Fruit fly (Drosophila melanogaster) whole organism, embryonic: Measurements from ENCODE around the gene CG16758.
A peak's percentile ranks its signal among the peaks of the same experiment; 100 is the strongest.

Experiments used
- Abd-B ChIP-seq: fragments of 200-800 bp; sonication (Bioruptor generic); optimal IDR thresholded peaks from 2 replicates; lab custom pipeline; 2018; ENCODE audit warnings: missing biosample characterization, mild to moderate bottlenecking, missing genetic modification characterization, moderate library complexity
- Antp ChIP-seq: fragments of 200-800 bp; sonication (Bioruptor generic); optimal IDR thresholded peaks from 3 replicates; lab custom pipeline; 2016; ENCODE audit warnings: missing biosample characterization, missing genetic modification characterization
- Atf6 ChIP-seq: fragments of 200-800 bp; sonication (Bioruptor generic); IDR thresholded peaks from 2 replicates; pipeline ENCODE4 v1.3.6; 2022; ENCODE audit warnings: missing biosample characterization, missing genetic modification characterization
- BEAF-32 ChIP-seq: fragments of 200-800 bp; sonication (Bioruptor generic); optimal IDR thresholded peaks from 3 replicates; lab custom pipeline; 2017; ENCODE audit warnings: missing biosample characterization, missing genetic modification characterization, mild to moderate bottlenecking, moderate library complexity, missing genetic modification reagents
- CG10565 ChIP-seq: fragments of 200-800 bp; sonication (Bioruptor generic); optimal IDR thresholded peaks from 3 replicates; lab custom pipeline; 2016; ENCODE audit warnings: missing biosample characterization, mild to moderate bottlenecking, missing genetic modification characterization
- CG11247 ChIP-seq: fragments of 200-800 bp; sonication (Bioruptor generic); IDR thresholded peaks from 2 replicates; pipeline ENCODE4 v1.3.6; 2022; ENCODE audit warnings: missing biosample characterization, missing genetic modification characterization
- CG12104 ChIP-seq: fragments of 200-800 bp; sonication (Bioruptor generic); optimal IDR thresholded peaks from 3 replicates; lab custom pipeline; 2016; ENCODE audit warnings: missing biosample characterization, missing genetic modification characterization
- CG12769 ChIP-seq: fragments of 200-800 bp; sonication (Bioruptor generic); optimal IDR thresholded peaks from 2 replicates; lab custom pipeline; 2019; ENCODE audit warnings: missing biosample characterization, mild to moderate bottlenecking, missing genetic modification characterization, moderate library complexity
- CG14965 ChIP-seq: fragments of 200-800 bp; sonication (Bioruptor generic); optimal IDR thresholded peaks from 2 replicates; lab custom pipeline; 2016; ENCODE audit warnings: missing biosample characterization, missing genetic modification characterization, borderline replicate concordance
- CG15601 ChIP-seq: fragments of 200-800 bp; sonication (Bioruptor generic); optimal IDR thresholded peaks from 3 replicates; lab custom pipeline; 2019; ENCODE audit warnings: missing biosample characterization, mild to moderate bottlenecking, missing genetic modification characterization, moderate library complexity
- CG1647 ChIP-seq: fragments of 200-800 bp; sonication (Bioruptor generic); optimal IDR thresholded peaks from 3 replicates; lab custom pipeline; 2016; ENCODE audit warnings: missing biosample characterization, missing genetic modification characterization
- CG16813 ChIP-seq: fragments of 200-800 bp; sonication (Bioruptor generic); IDR thresholded peaks from 3 replicates; pipeline ENCODE4 v1.3.6; 2022; ENCODE audit warnings: missing biosample characterization, missing genetic modification characterization; ENCODE audit not compliant: partially characterized antibody
- CG16815 ChIP-seq: fragments of 200-800 bp; sonication (Bioruptor generic); optimal IDR thresholded peaks from 3 replicates; lab custom pipeline; 2017; ENCODE audit warnings: missing biosample characterization, mild to moderate bottlenecking, missing genetic modification characterization
- CG16863 ChIP-seq: fragments of 200-800 bp; sonication (Bioruptor generic); optimal IDR thresholded peaks from 3 replicates; lab custom pipeline; 2016; ENCODE audit warnings: missing biosample characterization, missing genetic modification characterization
- CG30431 ChIP-seq: fragments of 200-800 bp; sonication (Bioruptor generic); optimal IDR thresholded peaks from 2 replicates; lab custom pipeline; 2017; ENCODE audit warnings: missing biosample characterization, missing genetic modification characterization
- CG32532 ChIP-seq: fragments of 200-800 bp; sonication (Bioruptor generic); IDR thresholded peaks from 2 replicates; pipeline ENCODE4 v1.3.6; 2022; ENCODE audit warnings: missing biosample characterization, missing genetic modification characterization
- CG32772 ChIP-seq: fragments of 200-800 bp; sonication (Bioruptor generic); IDR thresholded peaks from 2 replicates; pipeline ENCODE4 v1.3.6; 2022; ENCODE audit warnings: missing biosample characterization, missing genetic modification characterization
- CG3847 ChIP-seq: fragments of 200-800 bp; sonication (Bioruptor generic); IDR thresholded peaks from 2 replicates; pipeline ENCODE4 v1.3.6; 2022; ENCODE audit warnings: missing biosample characterization, missing genetic modification characterization
- CG4360 ChIP-seq: fragments of 200-800 bp; sonication (Bioruptor generic); IDR thresholded peaks from 2 replicates; pipeline ENCODE4 v1.3.6; 2022; ENCODE audit warnings: missing biosample characterization, missing genetic modification characterization
- CG4424 ChIP-seq: fragments of 200-800 bp; sonication (Bioruptor generic); optimal IDR thresholded peaks from 3 replicates; lab custom pipeline; 2016; ENCODE audit warnings: missing biosample characterization, missing genetic modification characterization
- CG4707 ChIP-seq: fragments of 200-800 bp; sonication (Bioruptor generic); optimal IDR thresholded peaks from 2 replicates; lab custom pipeline; 2018; ENCODE audit warnings: missing biosample characterization, mild to moderate bottlenecking, missing genetic modification characterization, moderate library complexity
- CG6175 ChIP-seq: fragments of 200-800 bp; sonication (Bioruptor generic); IDR thresholded peaks from 3 replicates; pipeline ENCODE4 v1.3.6; 2022; ENCODE audit warnings: missing biosample characterization, missing genetic modification characterization
- CG6765 ChIP-seq: fragments of 200-800 bp; sonication (Bioruptor generic); optimal IDR thresholded peaks from 3 replicates; lab custom pipeline; 2017; ENCODE audit warnings: missing biosample characterization, mild to moderate bottlenecking, missing genetic modification characterization
- Doc2 ChIP-seq: fragments of 200-800 bp; sonication (Bioruptor generic); IDR thresholded peaks from 2 replicates; pipeline ENCODE4 v1.3.6; 2022; ENCODE audit warnings: missing biosample characterization, missing genetic modification characterization
- Dref ChIP-seq: fragments of 200-800 bp; sonication (Bioruptor generic); IDR thresholded peaks from 2 replicates; pipeline ENCODE4 v1.3.6; 2022; ENCODE audit warnings: missing biosample characterization, missing genetic modification characterization
- Lpt ChIP-seq: fragments of >200 bp; optimal IDR thresholded peaks from 2 replicates; lab custom pipeline; 2018; ENCODE audit warnings: missing biosample characterization, missing genetic modification characterization
- MTF-1 ChIP-seq: fragments of 200-800 bp; sonication (Bioruptor generic); optimal IDR thresholded peaks from 2 replicates; lab custom pipeline; 2018; ENCODE audit warnings: missing biosample characterization, mild to moderate bottlenecking, missing genetic modification characterization, borderline replicate concordance
- Myb ChIP-seq: fragments of 200-800 bp; sonication (Bioruptor generic); optimal IDR thresholded peaks from 2 replicates; lab custom pipeline; 2016; ENCODE audit warnings: missing biosample characterization, missing genetic modification characterization
- Nf-YB ChIP-seq: fragments of 200-800 bp; sonication (Bioruptor generic); optimal IDR thresholded peaks from 3 replicates; lab custom pipeline; 2019; ENCODE audit warnings: missing biosample characterization, mild to moderate bottlenecking, missing genetic modification characterization, moderate library complexity
- NfI ChIP-seq: fragments of 200-800 bp; sonication (Bioruptor generic); optimal IDR thresholded peaks from 3 replicates; lab custom pipeline; 2018; ENCODE audit warnings: missing biosample characterization, mild to moderate bottlenecking, missing genetic modification characterization, moderate library complexity
- Sox102F ChIP-seq: fragments of 200-800 bp; sonication (Bioruptor generic); optimal IDR thresholded peaks from 2 replicates; lab custom pipeline; 2018; ENCODE audit warnings: missing biosample characterization, mild to moderate bottlenecking, missing genetic modification characterization, moderate library complexity
- Spps ChIP-seq: fragments of 200-800 bp; sonication (Bioruptor generic); optimal IDR thresholded peaks from 2 replicates; lab custom pipeline; 2018; ENCODE audit warnings: missing biosample characterization, mild to moderate bottlenecking, missing genetic modification characterization
- Trl ChIP-seq, 3 experiments: fragments of >200 bp in 2 of 3; fragments of 200-800 bp in 1 of 3; sonication (Bioruptor generic) in 1 of 3; optimal IDR thresholded peaks; 2 replicates in 1 of 3; 3 replicates in 2 of 3; lab custom pipeline; 2016 to 2017; ENCODE audit warnings: missing biosample characterization in 1 of 3, missing genetic modification characterization in 1 of 3
- az2 ChIP-seq: fragments of 200-800 bp; sonication (Bioruptor generic); optimal IDR thresholded peaks from 3 replicates; lab custom pipeline; 2016; ENCODE audit warnings: missing biosample characterization, missing genetic modification characterization
- croc ChIP-seq: fragments of 200-800 bp; sonication (Bioruptor generic); conservative IDR thresholded peaks from 3 replicates; pipeline ENCODE4 v1.3.6; 2022; ENCODE audit warnings: missing biosample characterization, missing genetic modification characterization
- dmrt11E ChIP-seq: fragments of 200-800 bp; sonication (Bioruptor generic); optimal IDR thresholded peaks from 3 replicates; lab custom pipeline; 2018; ENCODE audit warnings: missing biosample characterization, mild to moderate bottlenecking, missing genetic modification characterization, moderate library complexity
- gt ChIP-seq: fragments of 200-800 bp; sonication (Bioruptor generic); IDR thresholded peaks from 2 replicates; pipeline ENCODE4 v1.3.6; 2022; ENCODE audit warnings: missing biosample characterization, missing genetic modification characterization
- hkb ChIP-seq, 2 experiments: fragments of 200-800 bp in 1 of 2; fragments of >200 bp in 1 of 2; sonication (Bioruptor generic) in 1 of 2; IDR thresholded peaks in 1 of 2; optimal IDR thresholded peaks in 1 of 2; 2 replicates each; pipeline versions ENCODE4 v1.3.6 to Lab custom; 2017 to 2022; ENCODE audit warnings: missing biosample characterization in 1 of 2, missing genetic modification characterization in 1 of 2
- insv ChIP-seq, 2 experiments: fragments of 200-800 bp; sonication (Bioruptor generic); optimal IDR thresholded peaks; 3 replicates each; lab custom pipeline; 2016 to 2018; ENCODE audit warnings: missing biosample characterization in 2 of 2, missing genetic modification characterization in 2 of 2
- kah ChIP-seq: fragments of 200-800 bp; sonication (Bioruptor generic); optimal IDR thresholded peaks from 2 replicates; lab custom pipeline; 2018; ENCODE audit warnings: missing biosample characterization, mild to moderate bottlenecking, missing genetic modification characterization
- nerfin-1 ChIP-seq: fragments of 200-800 bp; sonication (Bioruptor generic); optimal IDR thresholded peaks from 3 replicates; lab custom pipeline; 2019; ENCODE audit warnings: missing biosample characterization, mild to moderate bottlenecking, missing genetic modification characterization, moderate library complexity
- pho ChIP-seq: fragments of 200-800 bp; sonication (Bioruptor generic); optimal IDR thresholded peaks from 2 replicates; lab custom pipeline; 2016; ENCODE audit warnings: missing biosample characterization, missing genetic modification characterization
- phol ChIP-seq: fragments of 200-800 bp; sonication (Bioruptor generic); optimal IDR thresholded peaks from 3 replicates; lab custom pipeline; 2018; ENCODE audit warnings: missing biosample characterization, mild to moderate bottlenecking, missing genetic modification characterization, moderate library complexity
- pita ChIP-seq: fragments of 200-800 bp; sonication (Bioruptor generic); optimal IDR thresholded peaks from 2 replicates; lab custom pipeline; 2017; ENCODE audit warnings: missing biosample characterization, mild to moderate bottlenecking, missing genetic modification characterization
- psq ChIP-seq: fragments of 200-800 bp; sonication (Bioruptor generic); optimal IDR thresholded peaks from 2 replicates; lab custom pipeline; 2017; ENCODE audit warnings: missing biosample characterization, missing genetic modification characterization
- so ChIP-seq: fragments of 200-800 bp; sonication (Bioruptor generic); IDR thresholded peaks from 3 replicates; pipeline ENCODE4 v1.3.6; 2022; ENCODE audit warnings: missing biosample characterization, missing genetic modification characterization
- tup ChIP-seq: fragments of 200-800 bp; sonication (Bioruptor generic); optimal IDR thresholded peaks from 2 replicates; lab custom pipeline; 2016; ENCODE audit warnings: missing biosample characterization, mild to moderate bottlenecking, missing genetic modification characterization, moderate library complexity
- vfl ChIP-seq: fragments of 200-800 bp; sonication (Bioruptor generic); optimal IDR thresholded peaks from 2 replicates; lab custom pipeline; 2016; ENCODE audit warnings: missing biosample characterization, missing genetic modification characterization
- zen ChIP-seq: fragments of 200-800 bp; sonication (Bioruptor generic); optimal IDR thresholded peaks from 3 replicates; lab custom pipeline; 2018; ENCODE audit warnings: missing biosample characterization, mild to moderate bottlenecking, missing genetic modification characterization, moderate library complexity

CG16758 gene

dm6 chr3L:2466411-2467015, 36.9 kb downstream of the CG16758 start (continued):
- TF ChIP-seq CG1647 (GFP tag; lab: Kevin White, UChicago) (no peak), CG4424 (no peak), CG12104 (GFP tag; lab: Kevin White, UChicago) (no peak), Atf6 (peak; percentile 36; the same call in 1 of the 2 replicates), insv (GFP tag; optimal IDR thresholded peaks at IDR 0.05; lab: Kevin White, UChicago) (peak in 1 of 2 experiments; percentile 78), az2 (no peak), tup (GFP tag; lab: Kevin White, UChicago) (no peak), zen (no peak), Spps (tag; lab: Kevin White, UChicago) (no peak), CG3847 (GFP tag; lab: Robert Waterston, UW) (peak; percentile 54), Nf-YB (GFP tag; lab: Kevin White, UChicago) (peak; percentile 47), Abd-B (GFP tag; lab: Kevin White, UChicago) (no peak), vfl (GFP tag; lab: Kevin White, UChicago) (peak; percentile 30), CG4360 (GFP tag; lab: Robert Waterston, UW) (peak; percentile 73), pho (GFP tag; lab: Kevin White, UChicago) (peak; percentile 32), CG16815 (GFP tag; lab: Kevin White, UChicago) (no peak), CG14965 (GFP tag; lab: Kevin White, UChicago) (peak; percentile 13), so (GFP tag; lab: Robert Waterston, UW) (peak; percentile 75; the same call in 2 of the 3 replicates), CG12769 (peak; percentile 41), hkb (optimal IDR thresholded peaks at IDR 0.05; lab: Kevin White, UChicago) (peak; percentile 54), hkb (GFP tag; IDR thresholded peaks at IDR 0.05; lab: Robert Waterston, UW) (peak; percentile 67), CG16813 (peak; percentile 30; the same call in 1 of the 3 replicates), CG10565 (GFP tag; lab: Kevin White, UChicago) (no peak), dmrt11E (tag; lab: Kevin White, UChicago) (no peak), CG15601 (tag; lab: Kevin White, UChicago) (peak; percentile 51), CG32772 (GFP tag; lab: Robert Waterston, UW) (no peak), CG16863 (GFP tag; lab: Kevin White, UChicago) (no peak), pita (peak; percentile 96), Doc2 (GFP tag; lab: Robert Waterston, UW) (no peak), NfI (peak; percentile 9), kah (GFP tag; lab: Kevin White, UChicago) (no peak), Antp (GFP tag; lab: Kevin White, UChicago) (peak; percentile 32), BEAF-32 (GFP tag; lab: Kevin White, UChicago) (peak; percentile 47), Trl (optimal IDR thresholded peaks at IDR 0.05; lab: Kevin White, UChicago) (peak; percentile 63 to 74), Trl (GFP tag; optimal IDR thresholded peaks at IDR 0.05; lab: Kevin White, UChicago) (peak; percentile 85), CG6175 (GFP tag; lab: Robert Waterston, UW) (no peak), CG6765 (GFP tag; lab: Kevin White, UChicago) (peak; percentile 24), Sox102F (GFP tag; lab: Kevin White, UChicago) (no peak), Lpt (GFP tag; lab: Kevin White, UChicago) (no peak), nerfin-1 (tag; lab: Kevin White, UChicago) (peak; percentile 51), MTF-1 (GFP tag; lab: Kevin White, UChicago) (peak; percentile 16), CG4707 (GFP tag; lab: Kevin White, UChicago) (no peak), Dref (peak; percentile 62), Myb (GFP tag; lab: Kevin White, UChicago) (peak; percentile 74), phol (peak; percentile 27), gt (GFP tag; lab: Robert Waterston, UW) (no peak), psq (peak; percentile 9), croc (GFP tag; lab: Robert Waterston, UW) (no peak), CG32532 (GFP tag; lab: Robert Waterston, UW) (peak; percentile 65; the same call in 1 of the 2 replicates), CG30431 (GFP tag; lab: Kevin White, UChicago) (no peak), CG11247 (GFP tag; lab: Robert Waterston, UW) (0 out of 2 replicates have a peak, but pooled peaks have one; percentile 45)
